Worm (Caenorhabditis elegans): ENCODE data around the gene hch-1.

ce11 chrX:14731828-14732331, 32.1 kb upstream of the hch-1 start, which contains the start of gene F33C8.4:
- TF ChIP-seq ztf-23 (GFP tag; IDR thresholded peaks at IDR 0.05) (no peak), med-1 (GFP tag; optimal IDR thresholded peaks at IDR 0.05; ENCODE audit: insufficient read depth) (no peak), cog-1 (tag; optimal IDR thresholded peaks at IDR 0.05) (no peak), flt-1 (GFP tag; IDR thresholded peaks at IDR 0.05) (no peak), ztf-29 (GFP tag; IDR thresholded peaks at IDR 0.05) (no peak)
